Fruit fly (Drosophila melanogaster) whole organism: Measurements from ENCODE around the gene CG32195.

Experiments
- EcR ChIP-seq, 2 experiments: fragments of >200 bp; optimal IDR thresholded peaks; 2 replicates each; lab custom pipeline; 2017; ENCODE audit warnings: missing biosample characterization in 2 of 2, missing genetic modification characterization in 2 of 2, missing genetic modification reagents in 2 of 2
- psq ChIP-seq: fragments of >200 bp; optimal IDR thresholded peaks from 2 replicates; lab custom pipeline; 2017
- usp ChIP-seq: fragments of >200 bp; optimal IDR thresholded peaks from 2 replicates; lab custom pipeline; 2017; ENCODE audit warnings: missing biosample characterization, missing genetic modification characterization, mixed read lengths

DNA sequence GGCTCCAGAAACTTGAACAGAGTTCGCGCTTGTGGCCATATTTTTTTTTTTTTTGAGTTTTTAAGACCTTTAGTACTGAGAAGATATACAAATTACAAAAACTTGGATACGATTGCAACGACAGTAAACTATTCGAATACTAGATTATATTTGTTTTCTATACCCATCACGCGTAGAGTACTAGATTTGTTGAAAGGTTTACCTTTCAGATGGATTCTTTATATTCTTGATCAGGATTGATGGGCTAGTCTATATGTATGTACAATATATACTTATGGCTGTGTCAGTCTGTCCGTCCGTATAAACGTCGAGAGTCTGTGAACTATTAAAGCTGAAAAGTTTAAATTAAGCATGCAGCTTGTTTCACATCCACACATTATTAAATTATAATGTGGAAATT, 9.1 kb downstream of the CG32195 start, which contains the start of gene CG42853:
- no peak for TF ChIP-seq usp (GFP tag; lab: Kevin White, UChicago)
- no peak for TF ChIP-seq psq (lab: Kevin White, UChicago)
- no peak for TF ChIP-seq EcR (GFP tag; optimal IDR thresholded peaks at IDR 0.05; lab: Kevin White, UChicago)
